Worm (Caenorhabditis elegans): ENCODE data around the gene T09A5.4.
A peak's percentile ranks its signal among the peaks of the same experiment; 100 is the strongest.

T09A5.4 gene

ce11 chrII:7808153-7808552 is 37.8 kb upstream of the T09A5.4 start:
- TF ChIP-seq fkh-10 (GFP tag; optimal IDR thresholded peaks at IDR 0.05) (no peak), unc-62 (GFP tag; optimal IDR thresholded peaks at IDR 0.05 in 1 of 2) (peak in 1 of 2 experiments; percentile 98), unc-62 (tag; optimal IDR thresholded peaks at IDR 0.05) (no peak)

DNA sequence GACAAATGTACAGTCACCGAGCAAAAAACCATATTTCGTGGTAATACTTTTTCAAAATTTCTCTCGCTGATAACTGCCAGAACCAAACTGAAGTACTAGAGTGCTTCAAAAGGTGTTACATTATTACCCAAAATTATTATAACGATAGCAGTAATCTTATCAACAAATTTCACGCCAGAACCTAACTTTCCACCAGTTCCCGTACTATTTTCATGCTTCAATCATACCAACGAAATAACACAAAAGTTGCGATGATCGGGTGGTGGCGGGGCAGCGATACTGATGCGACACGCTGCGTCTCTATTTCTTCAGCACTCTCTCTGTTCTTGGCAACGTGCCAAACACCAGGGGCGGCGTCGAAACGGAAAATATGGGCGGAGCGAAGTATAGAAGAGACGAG is 37.0 kb upstream of the T09A5.4 start:
- TF ChIP-seq unc-62 (GFP tag; optimal IDR thresholded peaks at IDR 0.05 in 1 of 2): peak in 1 of 2 experiments; percentile 93
- no peak for TF ChIP-seq unc-62 (tag; optimal IDR thresholded peaks at IDR 0.05)
- TF ChIP-seq zip-11 (GFP tag; IDR thresholded peaks at IDR 0.05): no peak
- no peak for TF ChIP-seq dmd-9 (GFP tag; IDR thresholded peaks at IDR 0.05)
- peak in 1 of 2 experiments; percentile 31 for TF ChIP-seq mdl-1 (tag; optimal IDR thresholded peaks at IDR 0.05)
- TF ChIP-seq zip-2 (tag; optimal IDR thresholded peaks at IDR 0.05): no peak
- no peak for TF ChIP-seq ctbp-1 (GFP tag; IDR thresholded peaks at IDR 0.05)
- TF ChIP-seq nhr-28 (tag; optimal IDR thresholded peaks at IDR 0.05): peak; percentile 78
- TF ChIP-seq ZK337.2 (GFP tag; IDR thresholded peaks at IDR 0.05): no peak
- TF ChIP-seq ceh-44 (GFP tag; IDR thresholded peaks at IDR 0.05): no peak
- peak; percentile 68 for TF ChIP-seq nhr-48 (tag; optimal IDR thresholded peaks at IDR 0.05)
- TF ChIP-seq nhr-25 (tag; optimal IDR thresholded peaks at IDR 0.05; ENCODE audit: borderline replicate concordance, insufficient read depth): no peak
- peak; percentile 33 for TF ChIP-seq nhr-77 (tag; optimal IDR thresholded peaks at IDR 0.05)
- TF ChIP-seq snpc-4 (tag; optimal IDR thresholded peaks at IDR 0.05): no peak
- TF ChIP-seq F44E2.7 (GFP tag; IDR thresholded peaks at IDR 0.05): no peak
- TF ChIP-seq hlh-30 (tag; optimal IDR thresholded peaks at IDR 0.05; ENCODE audit: insufficient read depth): no peak
- peak; percentile 17 for TF ChIP-seq mes-2 (tag; optimal IDR thresholded peaks at IDR 0.05; ENCODE audit: poor library complexity, severe bottlenecking)
- TF ChIP-seq mxl-3 (GFP tag; optimal IDR thresholded peaks at IDR 0.05): peak; percentile 56
- TF ChIP-seq mxl-2 (GFP tag; conservative IDR thresholded peaks at IDR 0.05): no peak
- no peak for TF ChIP-seq ZK546.5 (tag; optimal IDR thresholded peaks at IDR 0.05)
- no peak for TF ChIP-seq nhr-6 (tag; optimal IDR thresholded peaks at IDR 0.05)
- peak; percentile 23 for TF ChIP-seq mep-1 (tag; optimal IDR thresholded peaks at IDR 0.05)
- TF ChIP-seq rbr-2 (tag; optimal IDR thresholded peaks at IDR 0.05): no peak
- TF ChIP-seq php-3 (GFP tag; IDR thresholded peaks at IDR 0.05): peak; percentile 72; the same call in 1 of the 2 replicates
- TF ChIP-seq dmd-6 (GFP tag; IDR thresholded peaks at IDR 0.05): peak; percentile 86
- peak; percentile 52; the same call in 1 of the 2 replicates for TF ChIP-seq pha-4 (GFP tag; IDR thresholded peaks at IDR 0.05)
- TF ChIP-seq pha-4 (tag; optimal IDR thresholded peaks at IDR 0.05): no peak
- no peak for TF ChIP-seq Y105C5A.15 (GFP tag; IDR thresholded peaks at IDR 0.05)
- TF ChIP-seq ceh-28 (tag; optimal IDR thresholded peaks at IDR 0.05): no peak
- peak in 1 of 2 experiments; percentile 27 for TF ChIP-seq daf-16 (GFP tag; optimal IDR thresholded peaks at IDR 0.05)
- peak; percentile 42 for TF ChIP-seq daf-16 (tag; optimal IDR thresholded peaks at IDR 0.05)
- TF ChIP-seq madf-9 (GFP tag; conservative IDR thresholded peaks at IDR 0.05): 0 out of 2 replicates have a peak, but pooled peaks have one; percentile 13
- TF ChIP-seq lin-1 (GFP tag; IDR thresholded peaks at IDR 0.05): peak; percentile 40; the same call in 1 of the 2 replicates
- TF ChIP-seq unc-130 (GFP tag; optimal IDR thresholded peaks at IDR 0.05): no peak
- TF ChIP-seq lin-29 (GFP tag; IDR thresholded peaks at IDR 0.05): no peak
- no peak for TF ChIP-seq fkh-10 (GFP tag; optimal IDR thresholded peaks at IDR 0.05)
- peak; percentile 70 for TF ChIP-seq dve-1 (tag; optimal IDR thresholded peaks at IDR 0.05; ENCODE audit: insufficient read depth)
- TF ChIP-seq tra-1 (GFP tag; IDR thresholded peaks at IDR 0.05): peak; percentile 84; the same call in 1 of the 2 replicates
- TF ChIP-seq hlh-11 (tag; optimal IDR thresholded peaks at IDR 0.05): peak; percentile 87
- no peak for TF ChIP-seq F49E8.2 (tag; optimal IDR thresholded peaks at IDR 0.05; ENCODE audit: borderline replicate concordance)
- no peak for TF ChIP-seq duxl-1 (tag; optimal IDR thresholded peaks at IDR 0.05; ENCODE audit: poor library complexity)
- no peak for TF ChIP-seq hif-1 (tag; optimal IDR thresholded peaks at IDR 0.05)
- no peak for TF ChIP-seq nhr-41 (GFP tag; IDR thresholded peaks at IDR 0.05)
- peak; percentile 10 for TF ChIP-seq cey-2 (tag; optimal IDR thresholded peaks at IDR 0.05; ENCODE audit: borderline replicate concordance, insufficient read depth)
- no peak for TF ChIP-seq lsy-2 (tag; optimal IDR thresholded peaks at IDR 0.05)
- TF ChIP-seq nhr-102 (tag; optimal IDR thresholded peaks at IDR 0.05): peak; percentile 16
- no peak for TF ChIP-seq zfp-3 (GFP tag; conservative IDR thresholded peaks at IDR 0.05)
